Fruit fly (Drosophila melanogaster) S2 (cell line): ENCODE measurements around the gene CG14961.

Experiments
- CG8478 ChIP-seq: fragments of >200 bp; optimal IDR thresholded peaks from 2 replicates; lab custom pipeline; 2018
- CTCF ChIP-seq, 2 experiments: fragments of >200 bp; optimal IDR thresholded peaks; 2 replicates each; lab custom pipeline; 2018

DNA sequence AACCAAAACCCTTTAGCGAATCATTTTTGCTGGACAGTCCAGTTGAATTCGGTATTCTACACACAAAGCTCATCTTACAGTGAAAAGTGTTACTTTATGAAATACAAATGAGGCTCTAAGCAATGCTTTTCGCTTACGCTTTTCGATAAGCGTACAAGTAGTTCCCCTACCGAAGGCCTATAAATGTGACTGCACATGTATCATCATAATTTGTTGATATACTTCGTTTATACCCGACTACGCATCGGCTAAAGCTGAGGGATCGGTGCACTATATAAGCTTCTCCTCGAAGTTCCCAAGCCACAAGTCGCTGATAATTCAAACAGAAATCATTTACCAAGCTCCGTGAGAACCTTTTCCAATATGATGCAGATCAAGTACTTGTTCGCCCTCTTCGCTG lies 39.4 kb downstream of the CG14961 start, which contains the start of gene Drs:
- TF ChIP-seq CTCF (optimal IDR thresholded peaks at IDR 0.05; lab: Kevin White, UChicago), result no peak
- TF ChIP-seq CG8478 (lab: Kevin White, UChicago), result no peak
